Fruit fly (Drosophila melanogaster) whole organism, prepupa: ENCODE results near the gene TfIIEalpha.

Experiments
- Blimp-1 ChIP-seq: fragments of 200-800 bp; sonication (Bioruptor generic); optimal IDR thresholded peaks from 3 replicates; lab custom pipeline; 2017; ENCODE audit warnings: missing biosample characterization, missing genetic modification characterization, mild to moderate bottlenecking, moderate library complexity, missing genetic modification reagents
- CG10631 ChIP-seq: fragments of 200-800 bp; sonication (Bioruptor generic); optimal IDR thresholded peaks from 2 replicates; lab custom pipeline; 2016; ENCODE audit warnings: missing biosample characterization, missing genetic modification characterization
- CG11294 ChIP-seq: fragments of 200-800 bp; sonication (Bioruptor generic); IDR thresholded peaks from 2 replicates; pipeline ENCODE4 v1.3.6; 2022; ENCODE audit warnings: missing biosample characterization, missing genetic modification characterization
- CG11762 ChIP-seq: fragments of 200-800 bp; sonication (Bioruptor generic); optimal IDR thresholded peaks from 3 replicates; lab custom pipeline; 2016; ENCODE audit warnings: missing biosample characterization, missing genetic modification characterization; ENCODE audit not compliant: insufficient read depth
- CG15336 ChIP-seq: fragments of 200-800 bp; sonication (Bioruptor generic); IDR thresholded peaks from 2 replicates; pipeline ENCODE4 v1.3.6; 2022; ENCODE audit warnings: missing biosample characterization, missing genetic modification characterization
- CG16779 ChIP-seq: fragments of 200-800 bp; sonication (Bioruptor generic); optimal IDR thresholded peaks from 3 replicates; lab custom pipeline; 2017; ENCODE audit warnings: missing biosample characterization, mild to moderate bottlenecking, missing genetic modification characterization
- CG3032 ChIP-seq: fragments of 200-800 bp; optimal IDR thresholded peaks from 2 replicates; lab custom pipeline; 2019; ENCODE audit warnings: missing biosample characterization, mild to moderate bottlenecking, missing genetic modification characterization, moderate library complexity
- CG32006 ChIP-seq: fragments of 200-800 bp; sonication (Bioruptor generic); optimal IDR thresholded peaks from 3 replicates; lab custom pipeline; 2017; ENCODE audit warnings: missing biosample characterization, mild to moderate bottlenecking, missing genetic modification characterization
- CG34406 ChIP-seq: fragments of 200-800 bp; sonication (Bioruptor generic); optimal IDR thresholded peaks from 3 replicates; lab custom pipeline; 2016; ENCODE audit warnings: missing biosample characterization, missing genetic modification characterization
- CG4318 ChIP-seq: fragments of 200-800 bp; sonication (Bioruptor generic); optimal IDR thresholded peaks from 3 replicates; lab custom pipeline; 2017; ENCODE audit warnings: missing biosample characterization, mild to moderate bottlenecking, missing genetic modification characterization
- CG6163 ChIP-seq: fragments of 200-800 bp; sonication (Bioruptor generic); IDR thresholded peaks from 3 replicates; pipeline ENCODE4 v1.3.6; 2022; ENCODE audit warnings: missing biosample characterization, missing genetic modification characterization
- CG6276 ChIP-seq: fragments of 200-800 bp; sonication (Bioruptor generic); optimal IDR thresholded peaks from 2 replicates; lab custom pipeline; 2017; ENCODE audit warnings: missing biosample characterization, mild to moderate bottlenecking, missing genetic modification characterization
- CG6792 ChIP-seq: fragments of 200-800 bp; sonication (Bioruptor generic); optimal IDR thresholded peaks from 3 replicates; lab custom pipeline; 2016; ENCODE audit warnings: missing biosample characterization, missing genetic modification characterization
- CG6808 ChIP-seq: fragments of 200-800 bp; sonication (Bioruptor generic); optimal IDR thresholded peaks from 3 replicates; lab custom pipeline; 2017; ENCODE audit warnings: missing biosample characterization, missing genetic modification characterization, mild to moderate bottlenecking, moderate library complexity, missing genetic modification reagents
- CG6854 ChIP-seq: fragments of 200-800 bp; sonication (Bioruptor generic); optimal IDR thresholded peaks from 2 replicates; lab custom pipeline; 2017; ENCODE audit warnings: missing biosample characterization, mild to moderate bottlenecking, missing genetic modification characterization
- CG7368 ChIP-seq: fragments of 200-800 bp; sonication (Bioruptor generic); optimal IDR thresholded peaks from 3 replicates; lab custom pipeline; 2016; ENCODE audit warnings: missing biosample characterization, missing genetic modification characterization
- CG8119 ChIP-seq: fragments of 200-800 bp; sonication (Bioruptor generic); IDR thresholded peaks from 3 replicates; pipeline ENCODE4 v1.3.6; 2022; ENCODE audit warnings: missing biosample characterization, missing genetic modification characterization
- CG8319 ChIP-seq: fragments of 200-800 bp; sonication (Bioruptor generic); optimal IDR thresholded peaks from 3 replicates; lab custom pipeline; 2016; ENCODE audit warnings: missing biosample characterization, missing genetic modification characterization
- CG9139 ChIP-seq: fragments of 200-800 bp; sonication (Bioruptor generic); optimal IDR thresholded peaks from 3 replicates; lab custom pipeline; 2017; ENCODE audit warnings: missing biosample characterization, mild to moderate bottlenecking, missing genetic modification characterization
- Eip75B ChIP-seq: fragments of 200-800 bp; sonication (Bioruptor generic); optimal IDR thresholded peaks from 3 replicates; lab custom pipeline; 2016; ENCODE audit warnings: missing biosample characterization, missing genetic modification characterization
- Eip78C ChIP-seq: fragments of 200-800 bp; sonication (Bioruptor generic); peaks from one replicate; lab custom pipeline; 2016; ENCODE audit warnings: missing biosample characterization, missing genetic modification characterization
- Eip93F ChIP-seq: fragments of 200-800 bp; sonication (Bioruptor generic); optimal IDR thresholded peaks from 2 replicates; lab custom pipeline; 2016; ENCODE audit warnings: missing biosample characterization, mild to moderate bottlenecking, missing genetic modification characterization
- Ets21C ChIP-seq: fragments of 200-800 bp; sonication (Bioruptor generic); optimal IDR thresholded peaks from 3 replicates; lab custom pipeline; 2016; ENCODE audit warnings: missing biosample characterization, missing genetic modification characterization
- Gug ChIP-seq: fragments of 200-800 bp; sonication (Bioruptor generic); IDR thresholded peaks from 2 replicates; pipeline ENCODE4 v1.3.6; 2022; ENCODE audit warnings: missing biosample characterization, missing genetic modification characterization
- Hr38 ChIP-seq: sonication (Bioruptor generic); optimal IDR thresholded peaks from 2 replicates; lab custom pipeline; 2016; ENCODE audit warnings: missing biosample characterization, missing genetic modification characterization
- Hr4 ChIP-seq: fragments of 200-800 bp; sonication (Bioruptor generic); optimal IDR thresholded peaks from 3 replicates; lab custom pipeline; 2016; ENCODE audit warnings: missing biosample characterization, missing genetic modification characterization
- Lpt ChIP-seq: fragments of 200-800 bp; sonication (Bioruptor generic); optimal IDR thresholded peaks from 3 replicates; lab custom pipeline; 2016; ENCODE audit warnings: missing biosample characterization, missing genetic modification characterization
- Met ChIP-seq: fragments of 200-800 bp; sonication (Bioruptor generic); optimal IDR thresholded peaks from 3 replicates; lab custom pipeline; 2016; ENCODE audit warnings: missing biosample characterization, missing genetic modification characterization
- OdsH ChIP-seq: fragments of 200-800 bp; sonication (Bioruptor generic); optimal IDR thresholded peaks from 3 replicates; lab custom pipeline; 2016; ENCODE audit warnings: missing biosample characterization, missing genetic modification characterization
- Smox ChIP-seq: fragments of 200-800 bp; sonication (Bioruptor generic); optimal IDR thresholded peaks from 3 replicates; lab custom pipeline; 2016; ENCODE audit warnings: missing biosample characterization, missing genetic modification characterization
- Sox14 ChIP-seq: fragments of 200-800 bp; sonication (Bioruptor generic); optimal IDR thresholded peaks from 3 replicates; lab custom pipeline; 2016; ENCODE audit warnings: missing biosample characterization, missing genetic modification characterization
- Sox15 ChIP-seq: fragments of 200-800 bp; sonication (Bioruptor generic); optimal IDR thresholded peaks from 3 replicates; lab custom pipeline; 2016; ENCODE audit warnings: missing biosample characterization, missing genetic modification characterization
- achi ChIP-seq: fragments of 200-800 bp; sonication (Bioruptor generic); optimal IDR thresholded peaks from 3 replicates; lab custom pipeline; 2016; ENCODE audit warnings: missing biosample characterization, missing genetic modification characterization
- acj6 ChIP-seq: fragments of 200-800 bp; sonication (Bioruptor generic); optimal IDR thresholded peaks from 3 replicates; lab custom pipeline; 2016; ENCODE audit warnings: missing biosample characterization, missing genetic modification characterization
- dac ChIP-seq: fragments of 200-800 bp; sonication (Bioruptor generic); optimal IDR thresholded peaks from 2 replicates; lab custom pipeline; 2017; ENCODE audit warnings: missing biosample characterization, mild to moderate bottlenecking, missing genetic modification characterization
- dsx ChIP-seq: fragments of 200-800 bp; optimal IDR thresholded peaks from 3 replicates; lab custom pipeline; 2019; ENCODE audit warnings: missing biosample characterization, mild to moderate bottlenecking, missing genetic modification characterization, moderate library complexity; ENCODE audit not compliant: poor library complexity, severe bottlenecking
- eg ChIP-seq: fragments of 200-800 bp; sonication (Bioruptor generic); IDR thresholded peaks from 3 replicates; pipeline ENCODE4 v1.3.6; 2022; ENCODE audit warnings: missing biosample characterization, missing genetic modification characterization
- fd59A ChIP-seq: fragments of 200-800 bp; sonication (Bioruptor generic); optimal IDR thresholded peaks from 2 replicates; lab custom pipeline; 2017; ENCODE audit warnings: missing biosample characterization, mild to moderate bottlenecking, missing genetic modification characterization, missing genetic modification reagents
- fd85E ChIP-seq: fragments of 200-800 bp; sonication (Bioruptor generic); optimal IDR thresholded peaks from 3 replicates; lab custom pipeline; 2016; ENCODE audit warnings: missing biosample characterization, missing genetic modification characterization
- fkh ChIP-seq: fragments of 200-800 bp; sonication (Bioruptor generic); optimal IDR thresholded peaks from 3 replicates; lab custom pipeline; 2017; ENCODE audit warnings: missing biosample characterization, mild to moderate bottlenecking, missing genetic modification characterization, moderate library complexity
- lz ChIP-seq: fragments of 200-800 bp; sonication (Bioruptor generic); optimal IDR thresholded peaks from 3 replicates; lab custom pipeline; 2016; ENCODE audit warnings: missing biosample characterization, missing genetic modification characterization
- net ChIP-seq: fragments of 200-800 bp; sonication (Bioruptor generic); optimal IDR thresholded peaks from 3 replicates; lab custom pipeline; 2016; ENCODE audit warnings: missing biosample characterization, missing genetic modification characterization
- pdm3 ChIP-seq: fragments of 200-800 bp; sonication (Bioruptor generic); optimal IDR thresholded peaks from 3 replicates; lab custom pipeline; 2016; ENCODE audit warnings: missing biosample characterization, missing genetic modification characterization
- salr ChIP-seq, 2 experiments: fragments of 200-800 bp; sonication (Bioruptor generic); optimal IDR thresholded peaks; 3 replicates each; lab custom pipeline; 2016 to 2018; ENCODE audit warnings: missing biosample characterization in 2 of 2, missing genetic modification characterization in 2 of 2, mild to moderate bottlenecking in 1 of 2
- spab ChIP-seq: fragments of 200-800 bp; sonication (Bioruptor generic); optimal IDR thresholded peaks from 2 replicates; lab custom pipeline; 2017; ENCODE audit warnings: missing biosample characterization, mild to moderate bottlenecking, missing genetic modification characterization, missing genetic modification reagents
- ss ChIP-seq, 2 experiments: fragments of 200-800 bp; sonication (Bioruptor generic); optimal IDR thresholded peaks; 2 replicates in 1 of 2; 3 replicates in 1 of 2; lab custom pipeline; 2017 to 2018; ENCODE audit warnings: mild to moderate bottlenecking in 2 of 2, missing biosample characterization in 2 of 2, missing genetic modification characterization in 2 of 2, moderate library complexity in 1 of 2
- svp ChIP-seq: fragments of 200-800 bp; sonication (Bioruptor generic); peaks from one replicate; lab custom pipeline; 2016; ENCODE audit warnings: missing biosample characterization, missing genetic modification characterization
- topi ChIP-seq: fragments of 200-800 bp; sonication (Bioruptor generic); optimal IDR thresholded peaks from 3 replicates; lab custom pipeline; 2016; ENCODE audit warnings: missing biosample characterization, missing genetic modification characterization
- vri ChIP-seq: fragments of 200-800 bp; sonication (Bioruptor generic); optimal IDR thresholded peaks from 3 replicates; lab custom pipeline; 2016; ENCODE audit warnings: missing biosample characterization, mild to moderate bottlenecking, missing genetic modification characterization

Gene TfIIEalpha

DNA sequence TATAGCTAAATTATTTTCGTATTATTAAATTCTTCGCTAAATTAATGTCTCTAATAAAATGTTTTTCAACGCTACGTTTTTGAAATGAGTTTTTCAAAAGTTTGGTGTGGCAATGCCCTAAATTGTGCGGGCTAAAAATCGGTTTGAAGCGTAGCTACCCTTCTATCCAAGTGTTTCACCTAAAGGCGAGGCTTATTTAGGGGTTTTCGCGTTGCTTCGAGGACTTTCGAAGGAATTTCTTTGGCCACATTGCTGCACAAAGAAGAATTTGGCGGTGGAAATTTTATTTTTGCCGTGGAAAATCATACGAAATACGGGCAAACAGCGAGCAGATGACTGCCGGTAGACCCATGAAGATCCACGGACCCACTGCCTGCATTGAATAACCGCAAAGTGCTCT lies at the start of gene TfIIEalpha:
TfIIEalpha (plus strand) TSS at position 245 of the 400 bp plus-strand sequence.
- TF ChIP-seq fd85E (GFP tag; lab: Kevin White, UChicago) (no peak), CG11762 (no peak), CG6163 (no peak), Lpt (GFP tag; lab: Kevin White, UChicago) (no peak), pdm3 (no peak), topi (GFP tag; lab: Kevin White, UChicago) (peak; percentile 20), CG9139 (GFP tag; lab: Kevin White, UChicago) (no peak), Eip93F (no peak), fd59A (GFP tag; lab: Kevin White, UChicago) (no peak), CG3032 (tag; lab: Kevin White, UChicago) (peak; percentile 25), Sox15 (no peak), CG32006 (GFP tag; lab: Kevin White, UChicago) (no peak), CG4318 (GFP tag; lab: Kevin White, UChicago) (no peak), svp (GFP tag; lab: Kevin White, UChicago) (peak; percentile 55), Sox14 (peak; percentile 87), spab (GFP tag; lab: Kevin White, UChicago) (no peak), Blimp-1 (GFP tag; lab: Kevin White, UChicago) (no peak)

DNA sequence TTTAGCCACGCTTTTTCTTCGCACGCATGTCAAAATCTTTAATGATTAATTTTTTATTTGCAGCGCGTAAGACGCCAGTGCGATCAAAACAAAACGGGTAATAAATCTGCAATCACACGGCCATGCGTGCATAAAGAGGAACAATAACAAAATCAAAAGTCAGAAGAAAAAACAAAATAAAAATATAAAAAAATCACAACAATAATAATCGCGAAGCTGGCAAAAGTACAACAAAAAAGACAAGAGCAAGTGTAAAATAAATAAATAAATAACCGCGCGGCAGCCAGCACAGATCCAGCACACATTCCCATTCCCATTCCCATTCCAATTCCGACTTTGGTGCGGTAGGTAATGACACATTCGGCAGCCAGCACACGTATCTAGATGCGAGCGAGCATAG lies 47.3 kb upstream of the TfIIEalpha start:
- TF ChIP-seq eg (GFP tag; lab: Robert Waterston, UW): peak; percentile 85; the same call in 2 of the 3 replicates
- TF ChIP-seq salr (GFP tag; optimal IDR thresholded peaks at IDR 0.05; lab: Kevin White, UChicago): no peak
- TF ChIP-seq CG8119 (GFP tag; lab: Robert Waterston, UW): peak; percentile 80; the same call in 2 of the 3 replicates
- TF ChIP-seq ss (GFP tag; optimal IDR thresholded peaks at IDR 0.05; lab: Kevin White, UChicago): peak; percentile 75 to 77
- no peak for TF ChIP-seq CG4318 (GFP tag; lab: Kevin White, UChicago)
- no peak for TF ChIP-seq Blimp-1 (GFP tag; lab: Kevin White, UChicago)
- TF ChIP-seq vri: no peak
- no peak for TF ChIP-seq CG34406 (GFP tag; lab: Kevin White, UChicago)
- TF ChIP-seq CG6276 (GFP tag; lab: Kevin White, UChicago): peak; percentile 84
- TF ChIP-seq topi (GFP tag; lab: Kevin White, UChicago): no peak
- peak; percentile 58 for TF ChIP-seq CG15336 (GFP tag; lab: Robert Waterston, UW)
- TF ChIP-seq svp (GFP tag; lab: Kevin White, UChicago): peak; percentile 61
- no peak for TF ChIP-seq CG6854 (GFP tag; lab: Kevin White, UChicago)
- TF ChIP-seq Smox (GFP tag; lab: Kevin White, UChicago): no peak
- TF ChIP-seq CG8319 (GFP tag; lab: Kevin White, UChicago): no peak
- TF ChIP-seq CG10631: peak; percentile 10
- peak; percentile 29 for TF ChIP-seq Hr4 (GFP tag; lab: Kevin White, UChicago)
- TF ChIP-seq Eip75B: peak; percentile 36
- TF ChIP-seq CG6808: peak; percentile 78
- no peak for TF ChIP-seq lz
- TF ChIP-seq CG6792 (GFP tag; lab: Kevin White, UChicago): no peak
- no peak for TF ChIP-seq acj6 (GFP tag; lab: Kevin White, UChicago)
- TF ChIP-seq achi: peak; percentile 39
- peak; percentile 58 for TF ChIP-seq spab (GFP tag; lab: Kevin White, UChicago)
- no peak for TF ChIP-seq Hr38
- peak; percentile 15 for TF ChIP-seq dac (GFP tag; lab: Kevin White, UChicago)
- TF ChIP-seq Met (GFP tag; lab: Kevin White, UChicago): no peak
- peak; percentile 50 for TF ChIP-seq net (GFP tag; lab: Kevin White, UChicago)
- TF ChIP-seq CG3032 (tag; lab: Kevin White, UChicago): peak; percentile 52
- no peak for TF ChIP-seq OdsH (GFP tag; lab: Kevin White, UChicago)
- TF ChIP-seq pdm3: no peak
- TF ChIP-seq fd59A (GFP tag; lab: Kevin White, UChicago): peak; percentile 2
- TF ChIP-seq Eip78C (GFP tag; lab: Kevin White, UChicago): peak; percentile 69
- TF ChIP-seq CG11294 (GFP tag; lab: Robert Waterston, UW): no peak
- no peak for TF ChIP-seq CG7368 (GFP tag; lab: Kevin White, UChicago)
- TF ChIP-seq dsx (GFP tag; lab: Kevin White, UChicago): peak; percentile 62
- peak; percentile 38; the same call in 1 of the 2 replicates for TF ChIP-seq Gug (GFP tag; lab: Robert Waterston, UW)
- no peak for TF ChIP-seq Sox15
- TF ChIP-seq CG16779 (tag; lab: Kevin White, UChicago): peak; percentile 82
- no peak for TF ChIP-seq fkh (GFP tag; lab: Kevin White, UChicago)
- no peak for TF ChIP-seq fd85E (GFP tag; lab: Kevin White, UChicago)
- peak; percentile 25 for TF ChIP-seq Lpt (GFP tag; lab: Kevin White, UChicago)
- no peak for TF ChIP-seq Ets21C (GFP tag; lab: Kevin White, UChicago)
